Fruit fly (Drosophila melanogaster): Measurements from ENCODE around the gene smp-30.

smp-30 gene

dm6 chr3R:14754806-14755488 lies 3.9 kb upstream of the smp-30 start (continued):
- TF ChIP-seq CG2120 (GFP tag; optimal IDR thresholded peaks at IDR 0.05), result peak; percentile 44
- TF ChIP-seq pb (GFP tag; optimal IDR thresholded peaks at IDR 0.05), result no peak
- no peak for TF ChIP-seq maf-S (GFP tag; optimal IDR thresholded peaks at IDR 0.05)
- TF ChIP-seq CG15269 (tag; optimal IDR thresholded peaks at IDR 0.05), result peak; percentile 43
- TF ChIP-seq grau (tag; optimal IDR thresholded peaks at IDR 0.05), result peak; percentile 39
- no peak for TF ChIP-seq pho (GFP tag; optimal IDR thresholded peaks at IDR 0.05)
- TF ChIP-seq Sry-δ (GFP tag; optimal IDR thresholded peaks at IDR 0.05), result no peak
- TF ChIP-seq stwl (tag; optimal IDR thresholded peaks at IDR 0.05), result no peak
- TF ChIP-seq tio (GFP tag; optimal IDR thresholded peaks at IDR 0.05), result peak; percentile 10
- TF ChIP-seq CG2678 (tag; optimal IDR thresholded peaks at IDR 0.05), result peak; percentile 68
- no peak for TF ChIP-seq emc (GFP tag; optimal IDR thresholded peaks at IDR 0.05)
- no peak for TF ChIP-seq CG6272 (GFP tag; IDR thresholded peaks at IDR 0.05)
- peak; percentile 67 for TF ChIP-seq CG18599 (GFP tag; optimal IDR thresholded peaks at IDR 0.05)
- no peak for TF ChIP-seq Dfd (GFP tag; optimal IDR thresholded peaks at IDR 0.05)
- no peak for TF ChIP-seq tna (GFP tag; IDR thresholded peaks at IDR 0.05; ENCODE audit: partially characterized antibody)
- TF ChIP-seq GATAe (GFP tag; conservative IDR thresholded peaks at IDR 0.05), result no peak
- no peak for TF ChIP-seq HLHmδ (GFP tag; optimal IDR thresholded peaks at IDR 0.05)
- no peak for TF ChIP-seq Dip3 (GFP tag; optimal IDR thresholded peaks at IDR 0.05)
- TF ChIP-seq CG10147 (GFP tag; optimal IDR thresholded peaks at IDR 0.05), result peak; percentile 23
- TF ChIP-seq cas (GFP tag; IDR thresholded peaks at IDR 0.05), result 0 out of 2 replicates have a peak, but pooled peaks have one; percentile 33
- TF ChIP-seq vfl (GFP tag; optimal IDR thresholded peaks at IDR 0.05), result no peak
- TF ChIP-seq wek (GFP tag; optimal IDR thresholded peaks at IDR 0.05), result no peak
- TF ChIP-seq CG17385 (GFP tag; optimal IDR thresholded peaks at IDR 0.05), result peak; percentile 8
- TF ChIP-seq CG10462 (GFP tag; optimal IDR thresholded peaks at IDR 0.05), result no peak
- TF ChIP-seq Dref (GFP tag; IDR thresholded peaks at IDR 0.05), result no peak
- no peak for TF ChIP-seq eyg (GFP tag; optimal IDR thresholded peaks at IDR 0.05)
- peak; percentile 32 for TF ChIP-seq Xbp1 (GFP tag; optimal IDR thresholded peaks at IDR 0.05)
- TF ChIP-seq Med (GFP tag), result peak; percentile 60
- no peak for TF ChIP-seq CG18764 (GFP tag; optimal IDR thresholded peaks at IDR 0.05)
- no peak for TF ChIP-seq CG3726 (GFP tag; IDR thresholded peaks at IDR 0.05)
- no peak for TF ChIP-seq abd-A (tag; optimal IDR thresholded peaks at IDR 0.05)
- peak; percentile 42 for TF ChIP-seq Blimp-1 (GFP tag; optimal IDR thresholded peaks at IDR 0.05)
- no peak for TF ChIP-seq Doc2 (GFP tag; IDR thresholded peaks at IDR 0.05)
- TF ChIP-seq Sox100B (GFP tag; optimal IDR thresholded peaks at IDR 0.05), result peak; percentile 31
- no peak for TF ChIP-seq CG30431 (GFP tag; optimal IDR thresholded peaks at IDR 0.05)
- TF ChIP-seq Poxn (GFP tag; IDR thresholded peaks at IDR 0.05), result no peak
- no peak for TF ChIP-seq CG42726 (GFP tag; IDR thresholded peaks at IDR 0.05; ENCODE audit: partially characterized antibody)
- TF ChIP-seq slp2 (GFP tag; optimal IDR thresholded peaks at IDR 0.05), result no peak
- peak; percentile 3 for TF ChIP-seq CG12071 (GFP tag; optimal IDR thresholded peaks at IDR 0.05)
- no peak for TF ChIP-seq NfI (GFP tag; optimal IDR thresholded peaks at IDR 0.05)
- no peak for TF ChIP-seq Kr (GFP tag; optimal IDR thresholded peaks at IDR 0.05)
- peak; percentile 70 for TF ChIP-seq row (GFP tag; IDR thresholded peaks at IDR 0.05)
- TF ChIP-seq CG7839 (tag; optimal IDR thresholded peaks at IDR 0.05), result peak; percentile 51
- TF ChIP-seq Nf-YC (tag; optimal IDR thresholded peaks at IDR 0.05), result no peak
- peak; percentile 70 for TF ChIP-seq CG11504 (tag; optimal IDR thresholded peaks at IDR 0.05)
- peak; percentile 6 for TF ChIP-seq Six4 (GFP tag; optimal IDR thresholded peaks at IDR 0.05)
- peak; percentile 77 for TF ChIP-seq corto (GFP tag; optimal IDR thresholded peaks at IDR 0.05)
- no peak for TF ChIP-seq Hr3 (GFP tag; optimal IDR thresholded peaks at IDR 0.05)
- TF ChIP-seq pan (optimal IDR thresholded peaks at IDR 0.05), result no peak
- TF ChIP-seq pan (GFP tag; optimal IDR thresholded peaks at IDR 0.05 in 1 of 2, IDR thresholded peaks at IDR 0.05 in 1 of 2), result peak in 1 of 2 experiments; percentile 62

All from whole organism, embryonic.